Fruit fly (Drosophila melanogaster): ENCODE data around the gene tgo.
A peak's percentile ranks its signal among the peaks of the same experiment; 100 is the strongest.

DNA sequence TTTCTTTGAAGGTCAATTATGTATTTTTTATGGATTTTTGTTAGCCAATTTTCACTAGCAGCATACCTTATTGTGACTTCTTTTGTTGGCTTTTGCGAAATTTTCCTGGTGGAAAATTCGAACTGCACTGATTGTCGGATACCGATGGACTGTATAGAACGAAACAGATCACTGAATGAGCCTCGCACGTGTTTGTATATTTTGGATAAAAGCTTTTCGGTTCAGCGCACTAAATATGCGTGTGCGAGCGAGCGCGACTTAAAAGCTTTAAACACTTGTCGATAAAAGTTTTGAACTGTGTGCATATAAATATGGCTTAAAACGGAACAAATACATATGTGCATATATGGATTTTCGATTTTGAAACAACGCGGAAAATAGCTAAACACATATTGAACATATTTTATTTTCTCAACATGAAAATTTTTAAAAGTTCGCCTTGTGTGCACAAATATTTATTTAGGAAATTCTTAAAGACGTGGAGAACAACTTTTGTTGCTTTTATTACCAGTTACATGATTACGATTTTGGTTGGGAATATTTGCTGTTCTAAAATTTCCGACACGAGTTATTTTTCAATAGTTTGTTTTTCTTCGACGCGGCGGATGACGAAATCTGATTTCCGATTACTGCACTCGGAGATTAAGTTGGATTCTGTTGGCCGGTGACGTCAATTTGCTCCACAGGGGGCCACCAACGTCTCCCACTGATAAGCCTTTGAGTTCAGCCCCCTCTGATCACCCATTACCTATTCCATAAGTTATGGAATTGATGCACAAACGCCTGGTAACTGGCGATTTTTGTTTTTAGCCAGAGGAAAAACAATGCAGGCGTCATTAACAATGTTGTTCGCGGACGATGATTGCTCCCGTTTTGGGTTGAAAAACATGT lies 29.5 kb upstream of the tgo start:
- TF ChIP-seq Dbx (GFP tag; IDR thresholded peaks at IDR 0.05) (no peak), z (GFP tag; IDR thresholded peaks at IDR 0.05) (no peak), MESR4 (GFP tag; optimal IDR thresholded peaks at IDR 0.05) (no peak), Atf-2 (GFP tag; optimal IDR thresholded peaks at IDR 0.05) (no peak), CG4617 (GFP tag; optimal IDR thresholded peaks at IDR 0.05; ENCODE audit: borderline replicate concordance) (no peak), CG14014 (GFP tag; IDR thresholded peaks at IDR 0.05) (no peak), YL-1 (GFP tag; optimal IDR thresholded peaks at IDR 0.05) (peak; percentile 38), CG7745 (tag; optimal IDR thresholded peaks at IDR 0.05) (no peak), CG4854 (GFP tag; optimal IDR thresholded peaks at IDR 0.05) (no peak), CG31441 (GFP tag; IDR thresholded peaks at IDR 0.05) (no peak), CG15479 (GFP tag; optimal IDR thresholded peaks at IDR 0.05) (no peak), CG8089 (GFP tag; optimal IDR thresholded peaks at IDR 0.05) (no peak), tna (GFP tag; IDR thresholded peaks at IDR 0.05; ENCODE audit: partially characterized antibody) (no peak), otp (GFP tag; IDR thresholded peaks at IDR 0.05) (no peak)

All from whole organism, embryonic.